Worm (Caenorhabditis elegans) whole organism, L3 larva: ENCODE measurements around the gene W03C9.8.

Experiments
- R02D3.7 ChIP-seq: fragments of 150-350 bp; optimal IDR thresholded peaks from 2 replicates; lab custom pipeline; 2014; ENCODE audit warnings: missing biosample characterization, missing genetic modification characterization
- ZK546.5 ChIP-seq: sonication (generic microtip); optimal IDR thresholded peaks from 2 replicates; lab custom pipeline; 2017; ENCODE audit warnings: missing biosample characterization, missing genetic modification characterization
- ama-1 ChIP-seq: fragments of 150-350 bp; optimal IDR thresholded peaks from 2 replicates; lab custom pipeline; 2018
- ceh-16 ChIP-seq: sonication (generic microtip); optimal IDR thresholded peaks from 2 replicates; lab custom pipeline; 2017; ENCODE audit warnings: missing biosample characterization, missing genetic modification characterization
- ceh-28 ChIP-seq: fragments of 150-350 bp; optimal IDR thresholded peaks from 2 replicates; lab custom pipeline; 2014; ENCODE audit warnings: missing biosample characterization, missing genetic modification reagents, missing genetic modification characterization
- ceh-82 ChIP-seq: fragments of 150-350 bp; optimal IDR thresholded peaks from 2 replicates; lab custom pipeline; 2014; ENCODE audit warnings: missing biosample characterization, missing genetic modification characterization
- egl-27 ChIP-seq: sonication (generic microtip); optimal IDR thresholded peaks from 4 replicates; lab custom pipeline; 2017; ENCODE audit warnings: missing biosample characterization, missing genetic modification reagents, missing genetic modification characterization
- egl-5 ChIP-seq: fragments of 150-350 bp; optimal IDR thresholded peaks from 2 replicates; lab custom pipeline; 2017; ENCODE audit warnings: missing biosample characterization, missing genetic modification reagents, missing genetic modification characterization, inconsistent platforms
- elt-1 ChIP-seq: fragments of 150-350 bp; optimal IDR thresholded peaks from 2 replicates; lab custom pipeline; 2014; ENCODE audit warnings: missing biosample characterization, missing genetic modification characterization
- elt-2 ChIP-seq: sonication (generic microtip); optimal IDR thresholded peaks from 2 replicates; lab custom pipeline; 2016; ENCODE audit warnings: missing genetic modification reagents, mild to moderate bottlenecking, missing genetic modification characterization, missing compliant biosample characterization
- elt-3 ChIP-seq, 3 experiments: fragments of 150-350 bp in 1 of 3; sonication (generic microtip) in 2 of 3; optimal IDR thresholded peaks; 2 replicates in 2 of 3; 4 replicates in 1 of 3; lab custom pipeline; 2014 to 2017; ENCODE audit warnings: missing biosample characterization in 3 of 3, missing genetic modification characterization in 3 of 3
- fkh-10 ChIP-seq: sonication (generic microtip); optimal IDR thresholded peaks from 2 replicates; lab custom pipeline; 2017; ENCODE audit warnings: missing biosample characterization, missing genetic modification reagents, missing genetic modification characterization
- fos-1 ChIP-seq: fragments of 150-350 bp; optimal IDR thresholded peaks from 2 replicates; lab custom pipeline; 2014; ENCODE audit warnings: missing biosample characterization, missing genetic modification characterization
- hmg-11 ChIP-seq: sonication (generic microtip); optimal IDR thresholded peaks from 2 replicates; lab custom pipeline; 2016; ENCODE audit warnings: missing genetic modification characterization, missing compliant biosample characterization
- jun-1 ChIP-seq: fragments of 150-350 bp; optimal IDR thresholded peaks from 2 replicates; lab custom pipeline; 2014; ENCODE audit warnings: missing biosample characterization, missing genetic modification reagents, missing genetic modification characterization
- lin-15B ChIP-seq: fragments of 150-350 bp; optimal IDR thresholded peaks from 2 replicates; lab custom pipeline; 2014; ENCODE audit warnings: missing biosample characterization, missing genetic modification characterization
- lin-39 ChIP-seq: fragments of 150-350 bp; optimal IDR thresholded peaks from 2 replicates; lab custom pipeline; 2018; ENCODE audit warnings: missing biosample characterization, missing genetic modification reagents, missing genetic modification characterization
- lsy-12 ChIP-seq: sonication (generic microtip); optimal IDR thresholded peaks from 2 replicates; lab custom pipeline; 2016; ENCODE audit warnings: mild to moderate bottlenecking, missing genetic modification characterization, missing compliant biosample characterization
- mdl-1 ChIP-seq: fragments of 150-350 bp; optimal IDR thresholded peaks from 2 replicates; lab custom pipeline; 2014; ENCODE audit warnings: missing biosample characterization, missing genetic modification characterization
- nfya-1 ChIP-seq: sonication (generic microtip); optimal IDR thresholded peaks from 2 replicates; lab custom pipeline; 2017; ENCODE audit warnings: missing genetic modification characterization, mild to moderate bottlenecking, missing compliant biosample characterization, antibody characterized with exemption, moderate library complexity; ENCODE audit not compliant: insufficient read depth
- nhr-11 ChIP-seq: fragments of 150-350 bp; optimal IDR thresholded peaks from 2 replicates; lab custom pipeline; 2014; ENCODE audit warnings: missing biosample characterization, missing genetic modification characterization
- nhr-12 ChIP-seq: fragments of 150-350 bp; optimal IDR thresholded peaks from 2 replicates; lab custom pipeline; 2014; ENCODE audit warnings: missing biosample characterization, missing genetic modification characterization
- nhr-23 ChIP-seq: fragments of 150-350 bp; optimal IDR thresholded peaks from 2 replicates; lab custom pipeline; 2014; ENCODE audit warnings: missing biosample characterization, missing genetic modification reagents, missing genetic modification characterization
- nhr-28 ChIP-seq: fragments of 150-350 bp; optimal IDR thresholded peaks from 2 replicates; lab custom pipeline; 2014; ENCODE audit warnings: missing biosample characterization, missing genetic modification characterization
- nhr-43 ChIP-seq: sonication (generic microtip); optimal IDR thresholded peaks from 2 replicates; lab custom pipeline; 2016; ENCODE audit warnings: mild to moderate bottlenecking, missing genetic modification characterization, missing compliant biosample characterization; ENCODE audit not compliant: poor library complexity, severe bottlenecking
- nhr-67 ChIP-seq: fragments of 150-350 bp; optimal IDR thresholded peaks from 2 replicates; lab custom pipeline; 2014; ENCODE audit warnings: missing biosample characterization, missing genetic modification characterization
- nhr-76 ChIP-seq: fragments of 150-350 bp; sonication (generic microtip); optimal IDR thresholded peaks from 5 replicates; lab custom pipeline; 2014; ENCODE audit warnings: missing biosample characterization, missing genetic modification characterization
- nhr-77 ChIP-seq: fragments of 150-350 bp; optimal IDR thresholded peaks from 2 replicates; lab custom pipeline; 2014; ENCODE audit warnings: missing biosample characterization, missing genetic modification characterization
- pha-4 ChIP-seq: fragments of 150-350 bp; optimal IDR thresholded peaks from 2 replicates; lab custom pipeline; 2014; ENCODE audit warnings: missing biosample characterization, missing genetic modification reagents, missing genetic modification characterization
- sea-2 ChIP-seq: fragments of 150-350 bp; sonication (generic microtip); optimal IDR thresholded peaks from 4 replicates; lab custom pipeline; 2014; ENCODE audit warnings: missing biosample characterization, missing genetic modification reagents, missing genetic modification characterization
- snpc-4 ChIP-seq: fragments of 150-350 bp; optimal IDR thresholded peaks from 2 replicates; lab custom pipeline; 2014; ENCODE audit warnings: missing biosample characterization, missing genetic modification characterization
- tbx-2 ChIP-seq: sonication (generic microtip); optimal IDR thresholded peaks from 2 replicates; lab custom pipeline; 2016; ENCODE audit warnings: mild to moderate bottlenecking, missing genetic modification characterization, missing compliant biosample characterization
- unc-39 ChIP-seq: sonication (generic microtip); optimal IDR thresholded peaks from 4 replicates; lab custom pipeline; 2017; ENCODE audit warnings: missing biosample characterization, missing genetic modification characterization
- unc-62 ChIP-seq: fragments of 150-350 bp; sonication (generic microtip); optimal IDR thresholded peaks from 4 replicates; lab custom pipeline; 2014; ENCODE audit warnings: missing biosample characterization, missing genetic modification reagents, missing genetic modification characterization
- zag-1 ChIP-seq: fragments of 150-350 bp; optimal IDR thresholded peaks from 2 replicates; lab custom pipeline; 2014; ENCODE audit warnings: missing biosample characterization, missing genetic modification characterization
- ztf-4 ChIP-seq: fragments of 150-350 bp; optimal IDR thresholded peaks from 2 replicates; lab custom pipeline; 2014; ENCODE audit warnings: missing biosample characterization, missing genetic modification characterization

The W03C9.8 gene

DNA sequence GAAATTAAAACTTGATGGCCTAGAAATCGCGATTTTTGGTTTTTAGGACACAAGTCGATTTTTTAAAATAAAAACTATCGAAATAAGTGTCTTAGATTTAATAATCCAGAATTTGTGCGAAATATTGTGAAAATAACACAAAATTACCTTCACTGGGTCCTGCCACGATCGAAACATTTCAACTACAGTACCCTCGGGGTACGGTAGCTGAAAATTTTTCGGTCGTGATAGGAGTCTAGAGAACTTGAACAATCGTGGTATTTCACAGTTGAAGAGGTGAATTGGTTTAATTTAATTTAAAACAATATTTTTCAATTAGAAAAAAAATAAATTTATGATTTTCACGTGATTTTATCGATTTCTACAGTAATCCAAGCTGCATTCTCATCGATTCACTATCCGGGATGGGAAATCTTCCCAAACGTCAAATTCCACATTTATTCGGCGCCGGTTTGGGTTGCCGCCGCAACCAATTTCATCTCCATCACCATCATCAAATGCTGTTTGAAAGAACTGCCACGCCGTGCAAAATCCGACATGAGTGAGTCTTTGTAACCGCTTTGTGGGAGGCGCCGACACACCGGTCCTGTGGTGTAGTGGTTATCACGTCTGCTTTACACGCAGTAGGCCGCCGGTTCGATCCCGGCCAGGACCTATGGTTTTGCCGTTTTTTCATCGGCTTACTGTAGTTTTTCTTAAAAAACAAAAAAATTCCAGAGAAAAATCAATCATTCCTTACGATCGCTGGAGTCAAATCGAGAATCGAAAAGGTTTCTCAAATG is 10.4 kb downstream of the W03C9.8 start:
- TF ChIP-seq nhr-77 (tag; lab: Kevin White, UChicago) (no peak), fkh-10 (GFP tag; lab: Kevin White, UChicago) (no peak), ceh-16 (tag; lab: Kevin White, UChicago) (peak; percentile 2), unc-62 (GFP tag; lab: Kevin White, UChicago) (no peak), nfya-1 (peak; percentile 62), nhr-23 (peak; percentile 22), hmg-11 (peak; percentile 75), nhr-28 (tag; lab: Kevin White, UChicago) (no peak), lin-15B (peak; percentile 32), egl-5 (tag; lab: Kevin White, UChicago) (peak; percentile 18), elt-2 (tag; lab: Kevin White, UChicago) (peak; percentile 8), ama-1 (lab: Kevin White, UChicago) (no peak), lsy-12 (tag; lab: Kevin White, UChicago) (peak; percentile 50), mdl-1 (no peak), snpc-4 (tag; lab: Kevin White, UChicago) (peak; percentile 5), pha-4 (tag; lab: Kevin White, UChicago) (peak; percentile 48), lin-39 (tag; lab: Kevin White, UChicago) (peak; percentile 70)

DNA sequence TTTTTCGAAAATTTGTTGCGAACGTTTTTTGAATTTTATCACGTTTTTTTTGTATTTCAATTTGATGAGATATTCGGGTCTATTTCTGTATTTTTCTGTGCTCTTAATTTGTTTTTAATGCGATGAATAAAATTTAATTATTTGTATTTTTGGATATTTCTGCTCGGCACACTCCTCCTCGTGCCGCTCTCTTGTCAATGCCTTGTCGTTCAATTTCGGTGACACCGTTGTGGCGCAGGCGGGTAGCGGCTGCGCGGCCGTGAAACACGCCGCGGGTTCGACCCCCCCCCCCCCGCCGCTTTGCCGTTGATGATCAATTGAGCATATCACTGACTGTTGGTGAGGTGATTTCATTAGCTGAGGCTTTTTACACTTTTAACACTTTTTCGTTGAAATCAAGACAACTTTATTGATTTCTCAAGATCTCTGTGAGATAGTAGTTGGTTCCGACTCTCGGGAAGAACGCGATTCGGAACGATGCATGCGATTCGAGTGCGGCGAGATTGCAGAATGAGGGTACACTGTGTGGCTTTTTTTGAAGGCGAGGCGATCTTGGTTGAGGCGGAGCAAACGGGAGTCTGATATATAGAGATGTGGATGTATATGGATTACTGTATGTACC is 12.1 kb downstream of the W03C9.8 start:
- peak; percentile 16 for TF ChIP-seq lin-15B
- peak; percentile 68 for TF ChIP-seq R02D3.7 (tag; lab: Kevin White, UChicago)
- TF ChIP-seq ZK546.5, result no peak
- no peak for TF ChIP-seq nhr-11 (tag; lab: Kevin White, UChicago)
- peak; percentile 12 for TF ChIP-seq nhr-23
- TF ChIP-seq tbx-2 (tag; lab: Kevin White, UChicago), result peak; percentile 80
- peak; percentile 57 for TF ChIP-seq elt-2 (tag; lab: Kevin White, UChicago)
- peak; percentile 55 for TF ChIP-seq nhr-43 (tag; lab: Kevin White, UChicago)
- peak; percentile 88 for TF ChIP-seq lsy-12 (tag; lab: Kevin White, UChicago)
- peak; percentile 27 for TF ChIP-seq jun-1 (tag; lab: Kevin White, UChicago)
- TF ChIP-seq ceh-16 (tag; lab: Kevin White, UChicago), result no peak
- TF ChIP-seq zag-1 (tag; lab: Kevin White, UChicago), result no peak
- TF ChIP-seq sea-2, result peak; percentile 66
- peak; percentile 89 for TF ChIP-seq lin-39 (tag; lab: Kevin White, UChicago)
- TF ChIP-seq ceh-82 (tag; lab: Kevin White, UChicago), result peak; percentile 36
- no peak for TF ChIP-seq egl-27 (tag; lab: Kevin White, UChicago)
- no peak for TF ChIP-seq nhr-12 (tag; lab: Kevin White, UChicago)
- no peak for TF ChIP-seq mdl-1
- TF ChIP-seq pha-4 (tag; lab: Kevin White, UChicago), result peak; percentile 73
- peak; percentile 62 for TF ChIP-seq nfya-1
- peak; percentile 36 for TF ChIP-seq ceh-28 (tag; lab: Kevin White, UChicago)
- no peak for TF ChIP-seq nhr-67 (tag; lab: Kevin White, UChicago)
- TF ChIP-seq nhr-77 (tag; lab: Kevin White, UChicago), result no peak
- TF ChIP-seq unc-39 (tag; lab: Kevin White, UChicago), result no peak
- TF ChIP-seq egl-5 (tag; lab: Kevin White, UChicago), result no peak
- peak; percentile 15 for TF ChIP-seq nhr-76 (tag; lab: Kevin White, UChicago)
- TF ChIP-seq ztf-4 (tag; lab: Kevin White, UChicago), result peak; percentile 22
- peak; percentile 93 for TF ChIP-seq hmg-11
- TF ChIP-seq elt-1 (tag; lab: Kevin White, UChicago), result no peak
- TF ChIP-seq snpc-4 (tag; lab: Kevin White, UChicago), result peak; percentile 38
- no peak for TF ChIP-seq fos-1 (tag; lab: Kevin White, UChicago)
- peak in 1 of 3 experiments; percentile 31 for TF ChIP-seq elt-3 (tag; optimal IDR thresholded peaks at IDR 0.05; lab: Kevin White, UChicago)
- TF ChIP-seq, all 47 proteins: peak for 19

DNA sequence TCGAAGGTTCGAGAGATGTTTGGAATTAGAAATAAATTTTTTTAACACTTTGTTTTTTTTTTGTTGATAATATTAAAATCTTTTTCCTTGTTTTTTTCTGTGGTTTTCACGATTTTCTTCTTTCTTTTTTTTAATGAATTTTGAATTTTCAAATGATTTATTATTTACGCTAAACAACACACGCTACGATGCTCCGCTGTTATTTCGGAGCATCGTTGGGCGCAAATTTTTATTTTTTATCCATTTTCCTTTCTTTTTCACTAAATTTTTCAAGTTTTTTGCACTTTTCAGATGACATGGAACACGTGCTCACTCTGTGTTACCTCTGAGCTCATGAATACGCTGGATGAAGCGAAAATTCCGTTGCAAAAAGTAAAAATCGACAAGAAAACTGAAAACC is 13.5 kb downstream of the W03C9.8 start, which contains the start of the genes W03C9.1 and W03C9.2:
Gene W03C9.1, minus strand, starts transcription at position 46 of the 400 bp plus-strand sequence.
Gene W03C9.2, plus strand, starts transcription at position 286 of the 400 bp plus-strand sequence.
- no peak for TF ChIP-seq lsy-12 (tag; lab: Kevin White, UChicago)
- peak; percentile 11 for TF ChIP-seq lin-15B
